Fruit fly (Drosophila melanogaster): ENCODE measurements around the gene Grx3.

Grx3 gene

dm6 chr2L:13331021-13331420, 35.2 kb upstream of the Grx3 start, which contains the start of gene hbt:
TSS of gene hbt (minus strand) at chr2L:13331121.
- no peak for TF ChIP-seq HLH54F (GFP tag; optimal IDR thresholded peaks at IDR 0.05)
- TF ChIP-seq Trl (optimal IDR thresholded peaks at IDR 0.05) = peak; percentile 24 to 54
- TF ChIP-seq Trl (GFP tag; optimal IDR thresholded peaks at IDR 0.05) = no peak
- TF ChIP-seq ind (GFP tag; optimal IDR thresholded peaks at IDR 0.05) = no peak
- peak; percentile 26; the same call in 1 of the 2 replicates for TF ChIP-seq sna (GFP tag; IDR thresholded peaks at IDR 0.05; ENCODE audit: partially characterized antibody)
- no peak for TF ChIP-seq scrt (GFP tag; optimal IDR thresholded peaks at IDR 0.05)
- no peak for TF ChIP-seq CG17612 (GFP tag; IDR thresholded peaks at IDR 0.05)
- TF ChIP-seq dati (GFP tag; IDR thresholded peaks at IDR 0.05) = no peak
- no peak for TF ChIP-seq gro (GFP tag; optimal IDR thresholded peaks at IDR 0.05)
- peak in 1 of 2 experiments; percentile 29 for TF ChIP-seq crp (GFP tag; optimal IDR thresholded peaks at IDR 0.05)
- no peak for TF ChIP-seq Six4 (GFP tag; optimal IDR thresholded peaks at IDR 0.05)
- TF ChIP-seq CG13287 (GFP tag; IDR thresholded peaks at IDR 0.05; ENCODE audit: partially characterized antibody) = no peak
- TF ChIP-seq sd (tag; optimal IDR thresholded peaks at IDR 0.05) = no peak
- TF ChIP-seq CG12299 (tag; optimal IDR thresholded peaks at IDR 0.05) = no peak
- peak; percentile 27 for TF ChIP-seq abd-A (tag; optimal IDR thresholded peaks at IDR 0.05)
- TF ChIP-seq cg (GFP tag; optimal IDR thresholded peaks at IDR 0.05) = peak; percentile 46
- no peak for TF ChIP-seq BtbVII (GFP tag; optimal IDR thresholded peaks at IDR 0.05)

- no peak for TF ChIP-seq Optix (GFP tag; IDR thresholded peaks at IDR 0.05)
- TF ChIP-seq CG33213 (GFP tag; optimal IDR thresholded peaks at IDR 0.05) = no peak
- no peak for TF ChIP-seq trem (tag; optimal IDR thresholded peaks at IDR 0.05)
- peak; percentile 42 to 68 for TF ChIP-seq Trl (optimal IDR thresholded peaks at IDR 0.05)
- no peak for TF ChIP-seq Trl (GFP tag; optimal IDR thresholded peaks at IDR 0.05)
- TF ChIP-seq Awh (GFP tag; IDR thresholded peaks at IDR 0.05) = no peak
- TF ChIP-seq CG18011 (GFP tag; optimal IDR thresholded peaks at IDR 0.05) = peak; percentile 94
- TF ChIP-seq maf-S (GFP tag; optimal IDR thresholded peaks at IDR 0.05) = no peak
- no peak for TF ChIP-seq grau (tag; optimal IDR thresholded peaks at IDR 0.05)
- no peak for TF ChIP-seq Hmr (GFP tag; optimal IDR thresholded peaks at IDR 0.05)
- peak; percentile 56; the same call in 1 of the 3 replicates for TF ChIP-seq CG34422 (GFP tag; IDR thresholded peaks at IDR 0.05)
- peak; percentile 71 for TF ChIP-seq Ets65A (GFP tag)
- TF ChIP-seq CG11398 (GFP tag; optimal IDR thresholded peaks at IDR 0.05) = no peak
- no peak for TF ChIP-seq CG3407 (GFP tag; optimal IDR thresholded peaks at IDR 0.05)
- TF ChIP-seq chinmo (GFP tag; IDR thresholded peaks at IDR 0.05; ENCODE audit: partially characterized antibody) = 0 out of 4 replicates have a peak, but pooled peaks have one; percentile 23
- TF ChIP-seq mirr (GFP tag; optimal IDR thresholded peaks at IDR 0.05) = no peak
- no peak for TF ChIP-seq dati (GFP tag; IDR thresholded peaks at IDR 0.05)
- TF ChIP-seq CG1792 (GFP tag; optimal IDR thresholded peaks at IDR 0.05) = no peak
- no peak for TF ChIP-seq Ptx1 (GFP tag; IDR thresholded peaks at IDR 0.05)
- no peak for TF ChIP-seq peb (GFP tag; IDR thresholded peaks at IDR 0.05)
- TF ChIP-seq otp (GFP tag; IDR thresholded peaks at IDR 0.05) = no peak
- TF ChIP-seq CG13775 (GFP tag; optimal IDR thresholded peaks at IDR 0.05) = no peak
Observed at dm6 chr2L:13331868-13332544, 34.2 kb upstream of the Grx3 start.

DNA sequence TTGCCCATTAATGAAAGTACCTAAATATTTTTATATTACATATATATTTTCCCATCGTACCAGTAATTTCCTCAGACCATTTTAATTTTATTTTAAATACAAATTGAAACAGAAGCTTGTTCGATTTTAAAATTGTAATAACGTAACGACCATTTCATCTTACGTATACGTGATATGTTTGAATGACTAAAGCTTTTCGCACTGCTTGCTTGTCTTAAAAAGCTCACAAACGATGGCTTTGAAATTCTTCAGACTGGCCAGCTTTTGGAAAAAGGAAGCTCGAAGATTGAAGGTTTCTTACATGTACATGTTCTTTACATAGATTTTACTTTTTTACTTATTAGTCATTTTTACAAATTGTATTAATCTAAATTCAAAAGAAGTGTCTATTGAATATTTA, 33.5 kb upstream of the Grx3 start:
- TF ChIP-seq trh (GFP tag; optimal IDR thresholded peaks at IDR 0.05) (no peak), Myb (GFP tag; optimal IDR thresholded peaks at IDR 0.05) (peak; percentile 80), amos (GFP tag; IDR thresholded peaks at IDR 0.05; ENCODE audit: partially characterized antibody) (peak; percentile 28; the same call in 1 of the 2 replicates), fu2 (GFP tag; optimal IDR thresholded peaks at IDR 0.05) (no peak), CG30020 (tag; optimal IDR thresholded peaks at IDR 0.05) (no peak), Scr (GFP tag; IDR thresholded peaks at IDR 0.05; ENCODE audit: partially characterized antibody) (no peak), CG12391 (tag; optimal IDR thresholded peaks at IDR 0.05) (no peak), CG9437 (GFP tag; optimal IDR thresholded peaks at IDR 0.05) (peak; percentile 99), ftz-f1 (GFP tag; optimal IDR thresholded peaks at IDR 0.05) (peak; percentile 13), peb (GFP tag; IDR thresholded peaks at IDR 0.05) (no peak), lilli (GFP tag; optimal IDR thresholded peaks at IDR 0.05) (no peak), CG12104 (GFP tag; optimal IDR thresholded peaks at IDR 0.05) (no peak), gt (GFP tag; IDR thresholded peaks at IDR 0.05) (no peak), vvl (GFP tag; IDR thresholded peaks at IDR 0.05) (no peak), sisA (GFP tag; IDR thresholded peaks at IDR 0.05) (no peak)
